Worm (Caenorhabditis elegans): ENCODE measurements around the gene srx-80.

srx-80 gene

ce11 chrV:11585122-11585521 is 8.4 kb upstream of the srx-80 start (continued):
- TF ChIP-seq lsy-2 (tag; optimal IDR thresholded peaks at IDR 0.05): no peak
- TF ChIP-seq xbp-1 (tag; optimal IDR thresholded peaks at IDR 0.05): no peak
- TF ChIP-seq elt-3 (tag; optimal IDR thresholded peaks at IDR 0.05): peak in 1 of 6 experiments; percentile 16
- TF ChIP-seq fkh-4 (tag; optimal IDR thresholded peaks at IDR 0.05; ENCODE audit: borderline replicate concordance): no peak
- no peak for TF ChIP-seq isw-1 (GFP tag; IDR thresholded peaks at IDR 0.05)
- TF ChIP-seq nhr-28 (tag; optimal IDR thresholded peaks at IDR 0.05): no peak
- no peak for TF ChIP-seq unc-86 (tag; optimal IDR thresholded peaks at IDR 0.05)
- TF ChIP-seq ceh-82 (tag; optimal IDR thresholded peaks at IDR 0.05): peak; percentile 42 to 54 (median 49)
- TF ChIP-seq hlh-17 (GFP tag; optimal IDR thresholded peaks at IDR 0.05; ENCODE audit: borderline replicate concordance): no peak
- no peak for TF ChIP-seq nhr-11 (tag; optimal IDR thresholded peaks at IDR 0.05)
- no peak for TF ChIP-seq lin-39 (tag; optimal IDR thresholded peaks at IDR 0.05)
- no peak for TF ChIP-seq pax-3 (tag; optimal IDR thresholded peaks at IDR 0.05)
- TF ChIP-seq mdl-1 (tag; optimal IDR thresholded peaks at IDR 0.05): no peak
- no peak for TF ChIP-seq zag-1 (tag; optimal IDR thresholded peaks at IDR 0.05)
- no peak for TF ChIP-seq aha-1 (tag; optimal IDR thresholded peaks at IDR 0.05)
- no peak for TF ChIP-seq mep-1 (tag; optimal IDR thresholded peaks at IDR 0.05)
- no peak for TF ChIP-seq snu-23 (GFP tag; optimal IDR thresholded peaks at IDR 0.05)
- TF ChIP-seq efl-1 (optimal IDR thresholded peaks at IDR 0.05): peak; percentile 4 to 30
- TF ChIP-seq efl-1 (GFP tag; optimal IDR thresholded peaks at IDR 0.05 in 1 of 2): no peak
- TF ChIP-seq jun-1 (tag; optimal IDR thresholded peaks at IDR 0.05): no peak
- no peak for TF ChIP-seq lin-15B (tag; optimal IDR thresholded peaks at IDR 0.05)
- peak; percentile 87 for TF ChIP-seq nhr-85 (tag)
- TF ChIP-seq nhr-77 (tag; optimal IDR thresholded peaks at IDR 0.05): no peak
- TF ChIP-seq hpl-2 (GFP tag; optimal IDR thresholded peaks at IDR 0.05): peak; percentile 56
- TF ChIP-seq ztf-11 (tag; optimal IDR thresholded peaks at IDR 0.05): no peak
- no peak for TF ChIP-seq sox-4 (tag; optimal IDR thresholded peaks at IDR 0.05)
- no peak for TF ChIP-seq nhr-12 (tag; optimal IDR thresholded peaks at IDR 0.05)
- no peak for TF ChIP-seq ceh-8 (GFP tag; optimal IDR thresholded peaks at IDR 0.05)
- TF ChIP-seq rnt-1 (tag; optimal IDR thresholded peaks at IDR 0.05): no peak
- TF ChIP-seq unc-130 (tag; optimal IDR thresholded peaks at IDR 0.05): no peak
- no peak for TF ChIP-seq C34B4.2 (tag; optimal IDR thresholded peaks at IDR 0.05)
- no peak for TF ChIP-seq vab-15 (tag; optimal IDR thresholded peaks at IDR 0.05)
- TF ChIP-seq alr-1 (tag; optimal IDR thresholded peaks at IDR 0.05; ENCODE audit: borderline replicate concordance): no peak
- no peak for TF ChIP-seq fos-1 (tag; optimal IDR thresholded peaks at IDR 0.05)
- TF ChIP-seq pag-3 (tag; optimal IDR thresholded peaks at IDR 0.05; ENCODE audit: borderline replicate concordance, insufficient read depth): no peak
- peak; percentile 80 for TF ChIP-seq nhr-71 (tag; optimal IDR thresholded peaks at IDR 0.05)
- TF ChIP-seq fkh-8 (tag; optimal IDR thresholded peaks at IDR 0.05): no peak
- TF ChIP-seq nhr-76 (tag; optimal IDR thresholded peaks at IDR 0.05): no peak
- peak; percentile 62 for TF ChIP-seq nhr-90 (tag; optimal IDR thresholded peaks at IDR 0.05; ENCODE audit: poor library complexity)
- peak; percentile 75 for TF ChIP-seq nhr-20 (tag; optimal IDR thresholded peaks at IDR 0.05)

ce11 chrV:11589433-11589832 is 4.1 kb upstream of the srx-80 start, which contains the start of gene srx-82:
Gene srx-82 (plus strand): TSS chrV:11589733.
- TF ChIP-seq efl-1 (optimal IDR thresholded peaks at IDR 0.05) (no peak), efl-1 (GFP tag; optimal IDR thresholded peaks at IDR 0.05 in 1 of 2) (no peak), sptf-1 (tag; optimal IDR thresholded peaks at IDR 0.05) (no peak), egl-27 (tag; optimal IDR thresholded peaks at IDR 0.05) (no peak), pag-3 (tag; optimal IDR thresholded peaks at IDR 0.05; ENCODE audit: borderline replicate concordance, insufficient read depth) (no peak), irx-1 (tag; optimal IDR thresholded peaks at IDR 0.05) (no peak), zip-4 (GFP tag; optimal IDR thresholded peaks at IDR 0.05) (no peak), lsy-2 (tag; optimal IDR thresholded peaks at IDR 0.05) (no peak), mep-1 (tag; optimal IDR thresholded peaks at IDR 0.05) (no peak), snpc-4 (tag; optimal IDR thresholded peaks at IDR 0.05) (no peak), mef-2 (tag; optimal IDR thresholded peaks at IDR 0.05) (no peak), tbx-2 (tag; optimal IDR thresholded peaks at IDR 0.05) (no peak), grh-1 (GFP tag; IDR thresholded peaks at IDR 0.05) (no peak), ces-1 (GFP tag; optimal IDR thresholded peaks at IDR 0.05) (no peak), skn-1 (tag; optimal IDR thresholded peaks at IDR 0.05) (no peak), pax-3 (tag; optimal IDR thresholded peaks at IDR 0.05) (no peak), elt-3 (tag; optimal IDR thresholded peaks at IDR 0.05) (no peak), rnt-1 (tag; optimal IDR thresholded peaks at IDR 0.05) (no peak), lin-39 (tag; optimal IDR thresholded peaks at IDR 0.05) (no peak)
